Worm (Caenorhabditis elegans) whole organism, midembryonic: ENCODE measurements around the gene cat-4.

Experiments
- cog-1 ChIP-seq: sonication (generic microtip); optimal IDR thresholded peaks from 2 replicates; lab custom pipeline; 2016; ENCODE audit warnings: missing genetic modification characterization, missing compliant biosample characterization
- klf-2 ChIP-seq: fragments of 200-800 bp; sonication (Bioruptor generic); conservative IDR thresholded peaks from 2 replicates; pipeline ENCODE4 v1.3.6; 2022; ENCODE audit warnings: missing genetic modification reagents, missing genetic modification characterization, missing compliant biosample characterization
- med-1 ChIP-seq: sonication (generic microtip); optimal IDR thresholded peaks from 2 replicates; lab custom pipeline; 2017; ENCODE audit warnings: missing genetic modification characterization, mild to moderate bottlenecking, missing compliant biosample characterization, antibody characterized with exemption, missing genetic modification reagents; ENCODE audit not compliant: insufficient read depth
- ref-1 ChIP-seq: fragments of 200-800 bp; sonication (Bioruptor generic); conservative IDR thresholded peaks from 2 replicates; pipeline ENCODE4 v1.3.6; 2022; ENCODE audit warnings: missing genetic modification reagents, missing genetic modification characterization, missing compliant biosample characterization
- ztf-23 ChIP-seq: fragments of 200-800 bp; sonication (Bioruptor generic); IDR thresholded peaks from 2 replicates; pipeline ENCODE4 v1.3.6; 2022; ENCODE audit warnings: missing genetic modification reagents, missing genetic modification characterization, missing compliant biosample characterization

- TF ChIP-seq klf-2 (GFP tag; lab: Robert Waterston, UW), result no peak
- no peak for TF ChIP-seq ref-1 (GFP tag; lab: Robert Waterston, UW)
- no peak for TF ChIP-seq med-1
- TF ChIP-seq ztf-23 (GFP tag; lab: Robert Waterston, UW), result no peak
- no peak for TF ChIP-seq cog-1
Observed at ce11 chrV:10556362-10556761, 8.3 kb upstream of the cat-4 start.
